Fruit fly (Drosophila melanogaster): Measurements from ENCODE around the gene tal-2A.
A peak's percentile ranks its signal among the peaks of the same experiment; 100 is the strongest.

Gene tal-2A

DNA sequence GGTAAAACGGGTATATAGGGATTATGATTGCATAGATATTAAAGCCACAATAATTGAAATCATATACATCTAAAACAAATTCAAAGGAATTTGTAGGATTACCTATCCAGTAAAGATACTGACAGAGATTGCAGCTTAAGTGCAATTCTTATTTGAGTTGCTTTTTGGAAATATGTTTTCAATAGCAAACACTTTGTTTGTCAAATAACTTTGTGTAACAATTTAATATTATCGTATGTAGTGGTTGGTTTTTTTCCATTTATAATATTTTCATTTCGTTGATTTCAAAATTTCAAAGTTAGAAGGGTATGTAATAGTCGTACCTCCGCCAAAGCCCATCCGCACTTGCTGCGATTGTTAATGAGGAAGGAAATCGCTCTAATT lies 6.2 kb upstream of the tal-2A start (continued):
- peak; percentile 18 for TF ChIP-seq CG2678 (tag; optimal IDR thresholded peaks at IDR 0.05)
- TF ChIP-seq crol (GFP tag; IDR thresholded peaks at IDR 0.05): no peak
- TF ChIP-seq pnt (GFP tag; optimal IDR thresholded peaks at IDR 0.05): no peak
- no peak for TF ChIP-seq CG1647 (GFP tag; optimal IDR thresholded peaks at IDR 0.05)
- TF ChIP-seq Mad (GFP tag; optimal IDR thresholded peaks at IDR 0.05): no peak
- no peak for TF ChIP-seq vnd (GFP tag; IDR thresholded peaks at IDR 0.05; ENCODE audit: partially characterized antibody)
- no peak for TF ChIP-seq Adf1 (GFP tag; IDR thresholded peaks at IDR 0.05)
- TF ChIP-seq CG6654 (GFP tag; optimal IDR thresholded peaks at IDR 0.05): no peak
- TF ChIP-seq CoRest (tag; optimal IDR thresholded peaks at IDR 0.05): no peak
- TF ChIP-seq Oaz (GFP tag; IDR thresholded peaks at IDR 0.05): no peak
- TF ChIP-seq zf30C (GFP tag; optimal IDR thresholded peaks at IDR 0.05): no peak
- TF ChIP-seq Ssrp (tag; optimal IDR thresholded peaks at IDR 0.05): no peak
- TF ChIP-seq CkIIα-i1 (GFP tag; IDR thresholded peaks at IDR 0.05): no peak
- no peak for TF ChIP-seq Ptx1 (GFP tag; IDR thresholded peaks at IDR 0.05)
- no peak for TF ChIP-seq CG12155 (GFP tag; optimal IDR thresholded peaks at IDR 0.05)
- TF ChIP-seq B-H2 (GFP tag; optimal IDR thresholded peaks at IDR 0.05): no peak
- peak; percentile 34 for TF ChIP-seq gem (tag; optimal IDR thresholded peaks at IDR 0.05)
- no peak for TF ChIP-seq her (GFP tag; optimal IDR thresholded peaks at IDR 0.05)
- no peak for TF ChIP-seq Six4 (GFP tag; optimal IDR thresholded peaks at IDR 0.05)
- TF ChIP-seq dimm (GFP tag; IDR thresholded peaks at IDR 0.05): no peak
- no peak for TF ChIP-seq CG2202 (tag; optimal IDR thresholded peaks at IDR 0.05)
- TF ChIP-seq CG8765 (GFP tag; IDR thresholded peaks at IDR 0.05): no peak
- no peak for TF ChIP-seq Aef1 (GFP tag; IDR thresholded peaks at IDR 0.05)
- no peak for TF ChIP-seq tin (GFP tag; optimal IDR thresholded peaks at IDR 0.05)
- no peak for TF ChIP-seq GATAe (GFP tag; conservative IDR thresholded peaks at IDR 0.05)
- TF ChIP-seq HmgD (GFP tag; optimal IDR thresholded peaks at IDR 0.05): no peak
- no peak for TF ChIP-seq CG3281 (GFP tag; optimal IDR thresholded peaks at IDR 0.05)
- peak in 1 of 2 experiments; percentile 46 for TF ChIP-seq eve (GFP tag; optimal IDR thresholded peaks at IDR 0.05)
- peak in 1 of 2 experiments; percentile 1 for TF ChIP-seq bsh (GFP tag; optimal IDR thresholded peaks at IDR 0.05)
- no peak for TF ChIP-seq YL-1 (GFP tag; optimal IDR thresholded peaks at IDR 0.05)

DNA sequence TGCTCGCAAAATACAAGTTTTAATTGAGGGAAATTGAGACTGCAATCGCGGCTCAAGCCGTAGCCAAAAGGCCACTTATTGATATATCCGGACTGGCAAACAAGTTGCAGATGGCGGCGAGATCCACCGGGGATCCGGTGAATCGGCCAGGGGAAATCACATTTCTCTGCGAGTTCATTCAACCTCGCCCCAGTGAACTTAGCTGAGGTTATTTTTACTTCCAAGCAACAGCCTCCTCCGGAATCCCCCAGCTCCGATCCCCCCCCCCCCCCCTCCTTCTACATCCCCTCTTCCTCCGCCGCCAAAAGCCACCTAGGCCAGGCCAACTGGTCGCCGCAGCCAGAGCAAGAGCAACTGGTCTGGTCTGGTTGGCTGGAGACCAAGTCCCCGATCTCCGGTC lies 5.6 kb upstream of the tal-2A start:
- TF ChIP-seq Ets65A (GFP tag) (peak; percentile 26), crol (GFP tag; IDR thresholded peaks at IDR 0.05) (peak; percentile 59), CG18262 (tag; optimal IDR thresholded peaks at IDR 0.05) (no peak)

DNA sequence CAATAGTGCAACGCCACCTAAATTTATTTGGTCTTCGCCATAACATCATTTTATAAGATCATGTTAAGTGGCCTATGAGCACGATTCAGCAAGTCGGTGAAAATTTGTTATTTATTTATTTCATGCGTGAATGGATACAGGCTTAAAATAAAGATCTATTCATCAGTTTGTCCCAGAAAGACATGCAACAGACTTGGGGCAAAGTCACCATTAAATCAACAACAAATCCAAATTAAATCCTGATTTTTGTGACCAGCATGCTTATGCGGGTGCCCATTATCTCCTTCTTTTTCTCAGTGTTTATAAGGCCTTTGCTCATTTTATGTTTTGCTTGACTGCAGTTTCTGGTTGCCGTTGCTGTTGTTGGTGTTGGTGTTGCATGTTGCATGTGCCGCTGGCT lies 5.0 kb upstream of the tal-2A start:
- TF ChIP-seq nmo (GFP tag; optimal IDR thresholded peaks at IDR 0.05) (peak; percentile 14), knrl (GFP tag; IDR thresholded peaks at IDR 0.05; ENCODE audit: partially characterized antibody) (no peak), dpn (GFP tag; optimal IDR thresholded peaks at IDR 0.05) (no peak), bsh (GFP tag; optimal IDR thresholded peaks at IDR 0.05) (peak in 1 of 2 experiments; percentile 38), CG17361 (GFP tag; IDR thresholded peaks at IDR 0.05) (0 out of 3 replicates have a peak, but pooled peaks have one; percentile 18), CG42726 (GFP tag; IDR thresholded peaks at IDR 0.05; ENCODE audit: partially characterized antibody) (no peak), Dad (GFP tag; optimal IDR thresholded peaks at IDR 0.05) (no peak), CG16863 (GFP tag; optimal IDR thresholded peaks at IDR 0.05) (no peak), sens (GFP tag) (peak; percentile 42), toy (GFP tag; IDR thresholded peaks at IDR 0.05) (no peak), BtbVII (GFP tag; optimal IDR thresholded peaks at IDR 0.05) (no peak), crol (GFP tag; IDR thresholded peaks at IDR 0.05) (no peak), Drgx (GFP tag; IDR thresholded peaks at IDR 0.05) (0 out of 2 replicates have a peak, but pooled peaks have one; percentile 45), az2 (GFP tag; optimal IDR thresholded peaks at IDR 0.05) (no peak), Doc2 (GFP tag; IDR thresholded peaks at IDR 0.05) (no peak), Atf6 (GFP tag; IDR thresholded peaks at IDR 0.05) (no peak), CG7928 (GFP tag; optimal IDR thresholded peaks at IDR 0.05) (no peak), gce (GFP tag; IDR thresholded peaks at IDR 0.05) (no peak)

Data from whole organism, embryonic.